Fruit fly (Drosophila melanogaster) whole organism, embryonic: Measurements from ENCODE around the gene CG31792.

Experiments
- Ada2b ChIP-seq: fragments of 200-800 bp; sonication (Bioruptor generic); IDR thresholded peaks from 2 replicates; pipeline ENCODE4 v1.3.6; 2022; ENCODE audit warnings: missing biosample characterization, missing genetic modification characterization
- Aef1 ChIP-seq: fragments of 200-800 bp; sonication (Bioruptor generic); IDR thresholded peaks from 3 replicates; pipeline ENCODE4 v1.3.6; 2022; ENCODE audit warnings: missing biosample characterization, missing genetic modification characterization
- Asciz ChIP-seq: fragments of 200-800 bp; sonication (Bioruptor generic); optimal IDR thresholded peaks from 2 replicates; lab custom pipeline; 2017; ENCODE audit warnings: missing biosample characterization, mild to moderate bottlenecking, missing genetic modification characterization, missing genetic modification reagents
- CG11093 ChIP-seq: fragments of 200-800 bp; sonication (Bioruptor generic); IDR thresholded peaks from 3 replicates; pipeline ENCODE4 v1.3.6; 2022; ENCODE audit warnings: missing biosample characterization, missing genetic modification characterization
- CG12155 ChIP-seq: fragments of 200-800 bp; sonication (Bioruptor generic); optimal IDR thresholded peaks from 3 replicates; lab custom pipeline; 2016; ENCODE audit warnings: missing biosample characterization, missing genetic modification characterization
- CG1233 ChIP-seq: fragments of 200-800 bp; sonication (Bioruptor generic); optimal IDR thresholded peaks from 4 replicates; lab custom pipeline; 2018; ENCODE audit warnings: missing biosample characterization, mild to moderate bottlenecking, missing genetic modification characterization
- CG13894 ChIP-seq: fragments of 200-800 bp; sonication (Bioruptor generic); optimal IDR thresholded peaks from 3 replicates; lab custom pipeline; 2018; ENCODE audit warnings: missing biosample characterization, mild to moderate bottlenecking, missing genetic modification characterization, moderate library complexity
- CG14050 ChIP-seq: fragments of 200-800 bp; sonication (Bioruptor generic); IDR thresholded peaks from 3 replicates; pipeline ENCODE4 v1.3.6; 2022; ENCODE audit warnings: missing biosample characterization, missing genetic modification characterization
- CG17385 ChIP-seq: fragments of 200-800 bp; sonication (Bioruptor generic); optimal IDR thresholded peaks from 3 replicates; lab custom pipeline; 2018; ENCODE audit warnings: missing biosample characterization, mild to moderate bottlenecking, missing genetic modification characterization
- CG18764 ChIP-seq: fragments of 200-800 bp; sonication (Bioruptor generic); optimal IDR thresholded peaks from 3 replicates; lab custom pipeline; 2016; ENCODE audit warnings: missing biosample characterization, missing genetic modification characterization
- CG2199 ChIP-seq: fragments of 200-800 bp; sonication (Bioruptor generic); IDR thresholded peaks from 3 replicates; pipeline ENCODE4 v1.3.6; 2022; ENCODE audit warnings: missing biosample characterization, missing genetic modification characterization
- CG3163 ChIP-seq: fragments of 200-800 bp; sonication (Bioruptor generic); optimal IDR thresholded peaks from 3 replicates; lab custom pipeline; 2016; ENCODE audit warnings: missing biosample characterization, missing genetic modification characterization
- CG32532 ChIP-seq: fragments of 200-800 bp; sonication (Bioruptor generic); IDR thresholded peaks from 2 replicates; pipeline ENCODE4 v1.3.6; 2022; ENCODE audit warnings: missing biosample characterization, missing genetic modification characterization
- CG32772 ChIP-seq: fragments of 200-800 bp; sonication (Bioruptor generic); IDR thresholded peaks from 2 replicates; pipeline ENCODE4 v1.3.6; 2022; ENCODE audit warnings: missing biosample characterization, missing genetic modification characterization
- CG4617 ChIP-seq: fragments of 200-800 bp; sonication (Bioruptor generic); optimal IDR thresholded peaks from 3 replicates; lab custom pipeline; 2016; ENCODE audit warnings: missing biosample characterization, missing genetic modification characterization, borderline replicate concordance
- CG4707 ChIP-seq: fragments of 200-800 bp; sonication (Bioruptor generic); optimal IDR thresholded peaks from 2 replicates; lab custom pipeline; 2018; ENCODE audit warnings: missing biosample characterization, mild to moderate bottlenecking, missing genetic modification characterization, moderate library complexity
- CG6272 ChIP-seq: fragments of 200-800 bp; sonication (Bioruptor generic); IDR thresholded peaks from 2 replicates; pipeline ENCODE4 v1.3.6; 2022; ENCODE audit warnings: missing biosample characterization, missing genetic modification characterization
- CG7745 ChIP-seq: fragments of 200-800 bp; sonication (Bioruptor generic); optimal IDR thresholded peaks from 2 replicates; lab custom pipeline; 2018; ENCODE audit warnings: missing biosample characterization, mild to moderate bottlenecking, missing genetic modification characterization, moderate library complexity
- CG7928 ChIP-seq: fragments of 200-800 bp; sonication (Bioruptor generic); optimal IDR thresholded peaks from 2 replicates; lab custom pipeline; 2017; ENCODE audit warnings: missing biosample characterization, mild to moderate bottlenecking, missing genetic modification characterization
- CG7987 ChIP-seq: fragments of 200-800 bp; sonication (Bioruptor generic); optimal IDR thresholded peaks from 2 replicates; lab custom pipeline; 2018; ENCODE audit warnings: missing biosample characterization, mild to moderate bottlenecking, missing genetic modification characterization, moderate library complexity
- CG8478 ChIP-seq: fragments of >200 bp; optimal IDR thresholded peaks from 2 replicates; lab custom pipeline; 2018
- CG8924 ChIP-seq: fragments of 200-800 bp; optimal IDR thresholded peaks from 3 replicates; lab custom pipeline; 2019; ENCODE audit warnings: missing biosample characterization, mild to moderate bottlenecking, missing genetic modification characterization, moderate library complexity
- CrebB ChIP-seq: fragments of 200-800 bp; sonication (Bioruptor generic); optimal IDR thresholded peaks from 3 replicates; lab custom pipeline; 2018; ENCODE audit warnings: missing biosample characterization, mild to moderate bottlenecking, missing genetic modification characterization
- D19B ChIP-seq: fragments of 200-800 bp; sonication (Bioruptor generic); optimal IDR thresholded peaks from 2 replicates; lab custom pipeline; 2017; ENCODE audit warnings: missing biosample characterization, mild to moderate bottlenecking, missing genetic modification characterization
- Dref ChIP-seq: fragments of 200-800 bp; sonication (Bioruptor generic); IDR thresholded peaks from 2 replicates; pipeline ENCODE4 v1.3.6; 2022; ENCODE audit warnings: missing biosample characterization, missing genetic modification characterization
- Gsc ChIP-seq: fragments of 200-800 bp; sonication (Bioruptor generic); IDR thresholded peaks from 2 replicates; pipeline ENCODE4 v1.3.6; 2022; ENCODE audit warnings: missing biosample characterization, missing genetic modification characterization
- Mes4 ChIP-seq: fragments of 200-800 bp; sonication (Bioruptor generic); optimal IDR thresholded peaks from 2 replicates; lab custom pipeline; 2016; ENCODE audit warnings: missing biosample characterization, missing genetic modification characterization
- NC2β ChIP-seq: fragments of 200-800 bp; sonication (Bioruptor generic); optimal IDR thresholded peaks from 2 replicates; lab custom pipeline; 2016; ENCODE audit warnings: missing biosample characterization, missing genetic modification characterization
- Nf-YA ChIP-seq: fragments of 200-800 bp; sonication (Bioruptor generic); IDR thresholded peaks from 2 replicates; pipeline ENCODE4 v1.3.6; 2022; ENCODE audit warnings: missing biosample characterization, missing genetic modification characterization
- Ravus ChIP-seq: fragments of 200-800 bp; sonication (Bioruptor generic); IDR thresholded peaks from 2 replicates; pipeline ENCODE4 v1.3.6; 2022; ENCODE audit warnings: missing biosample characterization, missing genetic modification characterization
- Sox102F ChIP-seq: fragments of 200-800 bp; sonication (Bioruptor generic); optimal IDR thresholded peaks from 2 replicates; lab custom pipeline; 2018; ENCODE audit warnings: missing biosample characterization, mild to moderate bottlenecking, missing genetic modification characterization, moderate library complexity
- ash1 ChIP-seq: fragments of 200-800 bp; sonication (Bioruptor generic); optimal IDR thresholded peaks from 2 replicates; lab custom pipeline; 2018; ENCODE audit warnings: missing biosample characterization, mild to moderate bottlenecking, missing genetic modification characterization
- bsh ChIP-seq, 2 experiments: fragments of 200-800 bp; sonication (Bioruptor generic); optimal IDR thresholded peaks; 2 replicates each; lab custom pipeline; 2017 to 2018; ENCODE audit warnings: mild to moderate bottlenecking in 2 of 2, missing biosample characterization in 2 of 2, missing genetic modification characterization in 2 of 2, moderate library complexity in 1 of 2
- chif ChIP-seq, 2 experiments: fragments of 200-800 bp; sonication (Bioruptor generic); optimal IDR thresholded peaks; 3 replicates each; lab custom pipeline; 2016; ENCODE audit warnings: missing biosample characterization in 2 of 2, missing genetic modification characterization in 2 of 2
- chm ChIP-seq: fragments of 200-800 bp; sonication (Bioruptor generic); IDR thresholded peaks from 2 replicates; pipeline ENCODE4 v1.3.6; 2022; ENCODE audit warnings: missing biosample characterization, missing genetic modification characterization
- ci ChIP-seq: fragments of 200-800 bp; sonication (Bioruptor generic); IDR thresholded peaks from 3 replicates; pipeline ENCODE4 v1.3.6; 2022; ENCODE audit warnings: missing biosample characterization, missing genetic modification characterization
- dysf ChIP-seq: fragments of 200-800 bp; sonication (Bioruptor generic); IDR thresholded peaks from 3 replicates; pipeline ENCODE4 v1.3.6; 2022; ENCODE audit warnings: missing biosample characterization, missing genetic modification characterization
- ewg ChIP-seq: fragments of 200-800 bp; sonication (Bioruptor generic); optimal IDR thresholded peaks from 3 replicates; lab custom pipeline; 2017; ENCODE audit warnings: mild to moderate bottlenecking, missing biosample characterization, missing genetic modification reagents, missing genetic modification characterization
- lbe ChIP-seq: fragments of 200-800 bp; sonication (Bioruptor generic); optimal IDR thresholded peaks from 2 replicates; lab custom pipeline; 2016; ENCODE audit warnings: missing biosample characterization, mild to moderate bottlenecking, missing genetic modification characterization
- maf-S ChIP-seq: fragments of 200-800 bp; sonication (Bioruptor generic); optimal IDR thresholded peaks from 2 replicates; lab custom pipeline; 2016; ENCODE audit warnings: missing biosample characterization, missing genetic modification characterization
- nau ChIP-seq: fragments of 200-800 bp; sonication (Bioruptor generic); optimal IDR thresholded peaks from 3 replicates; lab custom pipeline; 2017; ENCODE audit warnings: missing biosample characterization, mild to moderate bottlenecking, missing genetic modification characterization, missing genetic modification reagents
- pan ChIP-seq, 4 experiments: fragments of >200 bp in 3 of 4; fragments of 200-800 bp in 1 of 4; sonication (Bioruptor generic) in 1 of 4; optimal IDR thresholded peaks in 3 of 4; IDR thresholded peaks in 1 of 4; 2 replicates each; pipeline versions ENCODE4 v1.3.6 to Lab custom; 2017 to 2022; ENCODE audit warnings: missing biosample characterization in 2 of 4, missing genetic modification characterization in 2 of 4, mixed read lengths in 1 of 4
- phol ChIP-seq: fragments of 200-800 bp; sonication (Bioruptor generic); optimal IDR thresholded peaks from 3 replicates; lab custom pipeline; 2018; ENCODE audit warnings: missing biosample characterization, mild to moderate bottlenecking, missing genetic modification characterization, moderate library complexity
- pnt ChIP-seq: fragments of 200-800 bp; sonication (Bioruptor generic); optimal IDR thresholded peaks from 3 replicates; lab custom pipeline; 2016; ENCODE audit warnings: missing biosample characterization, missing genetic modification characterization
- pzg ChIP-seq: fragments of 200-800 bp; sonication (Bioruptor generic); optimal IDR thresholded peaks from 3 replicates; lab custom pipeline; 2018; ENCODE audit warnings: missing biosample characterization, mild to moderate bottlenecking, missing genetic modification characterization, moderate library complexity
- ro ChIP-seq: fragments of 200-800 bp; sonication (Bioruptor generic); IDR thresholded peaks from 2 replicates; pipeline ENCODE4 v1.3.6; 2022; ENCODE audit warnings: missing biosample characterization, missing genetic modification characterization
- seq ChIP-seq: fragments of 200-800 bp; sonication (Bioruptor generic); IDR thresholded peaks from 2 replicates; pipeline ENCODE4 v1.3.6; 2022; ENCODE audit warnings: missing biosample characterization, missing genetic modification characterization
- shn ChIP-seq: fragments of 200-800 bp; sonication (Bioruptor generic); optimal IDR thresholded peaks from 3 replicates; lab custom pipeline; 2016; ENCODE audit warnings: missing biosample characterization, missing genetic modification characterization
- tio ChIP-seq: fragments of 200-800 bp; sonication (Bioruptor generic); optimal IDR thresholded peaks from 2 replicates; lab custom pipeline; 2017; ENCODE audit warnings: missing biosample characterization, missing genetic modification characterization, inconsistent platforms
- wor ChIP-seq: fragments of 200-800 bp; sonication (Bioruptor generic); IDR thresholded peaks from 2 replicates; pipeline ENCODE4 v1.3.6; 2022; ENCODE audit warnings: missing biosample characterization, missing genetic modification characterization

Gene CG31792

dm6 chr2L:18948065-18948723, 49.1 kb upstream of the CG31792 start (continued):
- TF ChIP-seq CG13894: no peak
- peak; percentile 53; the same call in 1 of the 2 replicates for TF ChIP-seq chm (GFP tag; lab: Robert Waterston, UW)
- TF ChIP-seq pnt (GFP tag; lab: Kevin White, UChicago): no peak
- TF ChIP-seq CG4707: peak; percentile 62
- TF ChIP-seq tio (GFP tag; lab: Kevin White, UChicago): peak; percentile 76
- no peak for TF ChIP-seq Dref (GFP tag; lab: Robert Waterston, UW)
- no peak for TF ChIP-seq CG32532 (GFP tag; lab: Robert Waterston, UW)
- peak; percentile 44 for TF ChIP-seq NC2β (GFP tag; lab: Kevin White, UChicago)
- no peak for TF ChIP-seq CG2199 (GFP tag; lab: Robert Waterston, UW)
- peak; percentile 87 for TF ChIP-seq CG8924 (tag; lab: Kevin White, UChicago)
- peak; percentile 36 for TF ChIP-seq Mes4
- TF ChIP-seq Sox102F (GFP tag; lab: Kevin White, UChicago): peak; percentile 85
- TF ChIP-seq CG14050 (GFP tag; lab: Robert Waterston, UW): 0 out of 3 replicates have a peak, but pooled peaks have one; percentile 11
- TF ChIP-seq ci (GFP tag; lab: Robert Waterston, UW): no peak
- TF ChIP-seq nau (GFP tag; lab: Kevin White, UChicago): no peak
- no peak for TF ChIP-seq lbe
- TF ChIP-seq Gsc (GFP tag; lab: Robert Waterston, UW): no peak
- TF ChIP-seq pzg (GFP tag; lab: Kevin White, UChicago): no peak
- no peak for TF ChIP-seq seq
- no peak for TF ChIP-seq ash1 (GFP tag; lab: Kevin White, UChicago)
- TF ChIP-seq CG11093: 0 out of 3 replicates have a peak, but pooled peaks have one; percentile 27
- no peak for TF ChIP-seq CG4617 (GFP tag; lab: Kevin White, UChicago)
- peak; percentile 45 to 60 for TF ChIP-seq chif (GFP tag; optimal IDR thresholded peaks at IDR 0.05; lab: Kevin White, UChicago)
- peak; percentile 93 to 95 for TF ChIP-seq bsh (GFP tag; optimal IDR thresholded peaks at IDR 0.05; lab: Kevin White, UChicago)
- peak; percentile 61 for TF ChIP-seq Asciz
- TF ChIP-seq Nf-YA (GFP tag; lab: Robert Waterston, UW): no peak
- no peak for TF ChIP-seq CG7928
- no peak for TF ChIP-seq CG3163 (GFP tag; lab: Kevin White, UChicago)
- peak; percentile 10 for TF ChIP-seq CG7987
- TF ChIP-seq CG1233 (GFP tag; lab: Kevin White, UChicago): peak; percentile 61
- TF ChIP-seq dysf: peak; percentile 50; the same call in 1 of the 3 replicates
- TF ChIP-seq shn (GFP tag; lab: Kevin White, UChicago): no peak
- TF ChIP-seq wor (GFP tag; lab: Robert Waterston, UW): peak; percentile 62; the same call in 1 of the 2 replicates
- TF ChIP-seq maf-S: peak; percentile 16
- peak; percentile 58; the same call in 1 of the 2 replicates for TF ChIP-seq CG32772 (GFP tag; lab: Robert Waterston, UW)
- peak; percentile 62 for TF ChIP-seq CG17385 (GFP tag; lab: Kevin White, UChicago)
- TF ChIP-seq CG6272 (GFP tag; lab: Robert Waterston, UW): no peak
- TF ChIP-seq CrebB: no peak
- peak; percentile 81 for TF ChIP-seq phol (tag; lab: Kevin White, UChicago)
- no peak for TF ChIP-seq ro (GFP tag; lab: Robert Waterston, UW)
- no peak for TF ChIP-seq D19B (GFP tag; lab: Kevin White, UChicago)
- TF ChIP-seq ewg (GFP tag; lab: Kevin White, UChicago): peak; percentile 68
- peak; percentile 13; the same call in 1 of the 3 replicates for TF ChIP-seq Aef1 (GFP tag; lab: Robert Waterston, UW)
- no peak for TF ChIP-seq CG7745 (tag; lab: Kevin White, UChicago)
- TF ChIP-seq CG18764 (GFP tag; lab: Kevin White, UChicago): peak; percentile 18
- no peak for TF ChIP-seq Ada2b (GFP tag; lab: Robert Waterston, UW)
- no peak for TF ChIP-seq CG12155 (GFP tag; lab: Kevin White, UChicago)
- no peak for TF ChIP-seq CG8478 (lab: Kevin White, UChicago)
- TF ChIP-seq pan (optimal IDR thresholded peaks at IDR 0.05; lab: Kevin White, UChicago): no peak
- peak in 1 of 2 experiments; percentile 36 for TF ChIP-seq pan (GFP tag; optimal IDR thresholded peaks at IDR 0.05 in 1 of 2, IDR thresholded peaks at IDR 0.05 in 1 of 2)
- no peak for TF ChIP-seq Ravus (GFP tag; lab: Robert Waterston, UW)
